Worm (Caenorhabditis elegans) whole organism, L3 larva: Measurements from ENCODE around the gene C09B8.4.

Experiments
- ZK546.5 ChIP-seq: sonication (generic microtip); optimal IDR thresholded peaks from 2 replicates; lab custom pipeline; 2017; ENCODE audit warnings: missing biosample characterization, missing genetic modification characterization
- mdl-1 ChIP-seq: fragments of 150-350 bp; optimal IDR thresholded peaks from 2 replicates; lab custom pipeline; 2014; ENCODE audit warnings: missing biosample characterization, missing genetic modification characterization
- nhr-11 ChIP-seq: fragments of 150-350 bp; optimal IDR thresholded peaks from 2 replicates; lab custom pipeline; 2014; ENCODE audit warnings: missing biosample characterization, missing genetic modification characterization
- nhr-237 ChIP-seq: fragments of 150-350 bp; optimal IDR thresholded peaks from 2 replicates; lab custom pipeline; 2014; ENCODE audit warnings: missing biosample characterization, missing genetic modification characterization
- snpc-4 ChIP-seq: fragments of 150-350 bp; optimal IDR thresholded peaks from 2 replicates; lab custom pipeline; 2014; ENCODE audit warnings: missing biosample characterization, missing genetic modification characterization
- ztf-11 ChIP-seq: fragments of 150-350 bp; optimal IDR thresholded peaks from 2 replicates; lab custom pipeline; 2014; ENCODE audit warnings: missing biosample characterization, missing genetic modification characterization

ce11 chrX:5981698-5982097 lies 38.0 kb downstream of the C09B8.4 start:
- TF ChIP-seq nhr-11 (tag; lab: Kevin White, UChicago) (no peak), ZK546.5 (no peak), nhr-237 (no peak), ztf-11 (no peak), snpc-4 (tag; lab: Kevin White, UChicago) (no peak), mdl-1 (tag; lab: Kevin White, UChicago) (no peak)
